Fruit fly (Drosophila melanogaster): ENCODE results near the gene Pdha.

Gene Pdha

dm6 chrX:4684444-4684924, 17.6 kb upstream of the Pdha start (continued):
- TF ChIP-seq mld (GFP tag; IDR thresholded peaks at IDR 0.05; ENCODE audit: partially characterized antibody) (peak; percentile 73; the same call in 1 of the 3 replicates), Mes4 (GFP tag; optimal IDR thresholded peaks at IDR 0.05) (peak; percentile 46), phol (tag; optimal IDR thresholded peaks at IDR 0.05) (peak; percentile 71), CG13624 (GFP tag; optimal IDR thresholded peaks at IDR 0.05) (peak; percentile 87), Neu2 (GFP tag; optimal IDR thresholded peaks at IDR 0.05; ENCODE audit: borderline replicate concordance) (no peak), CG1792 (GFP tag; optimal IDR thresholded peaks at IDR 0.05) (peak; percentile 69), br (optimal IDR thresholded peaks at IDR 0.05) (no peak), NfI (GFP tag; optimal IDR thresholded peaks at IDR 0.05) (peak; percentile 85), CG8765 (GFP tag; IDR thresholded peaks at IDR 0.05) (peak; percentile 78), cwo (GFP tag; optimal IDR thresholded peaks at IDR 0.05) (peak; percentile 72), CG33557 (GFP tag; optimal IDR thresholded peaks at IDR 0.05) (no peak), CG8290 (GFP tag; optimal IDR thresholded peaks at IDR 0.05) (peak; percentile 76), CG8290 (tag; optimal IDR thresholded peaks at IDR 0.05) (peak; percentile 8 to 97), bigmax (GFP tag; optimal IDR thresholded peaks at IDR 0.05) (peak; percentile 6), CG17802 (tag; optimal IDR thresholded peaks at IDR 0.05) (peak; percentile 21), gcm2 (GFP tag; optimal IDR thresholded peaks at IDR 0.05) (peak; percentile 54), H2.0 (GFP tag; IDR thresholded peaks at IDR 0.05) (peak; percentile 93), kay (GFP tag; optimal IDR thresholded peaks at IDR 0.05) (peak; percentile 98), CG6791 (GFP tag; IDR thresholded peaks at IDR 0.05; ENCODE audit: partially characterized antibody) (peak; percentile 84), grau (tag; optimal IDR thresholded peaks at IDR 0.05) (peak; percentile 80), sqz (GFP tag; optimal IDR thresholded peaks at IDR 0.05) (peak; percentile 76), sens (GFP tag) (peak; percentile 95), CG3838 (GFP tag; optimal IDR thresholded peaks at IDR 0.05) (peak; percentile 69), CG18011 (GFP tag; optimal IDR thresholded peaks at IDR 0.05) (peak; percentile 71), vvl (GFP tag; IDR thresholded peaks at IDR 0.05) (peak; percentile 94), tio (GFP tag; optimal IDR thresholded peaks at IDR 0.05) (no peak), CG6813 (GFP tag; optimal IDR thresholded peaks at IDR 0.05) (peak; percentile 56), peb (GFP tag; IDR thresholded peaks at IDR 0.05) (peak; percentile 58), dpn (GFP tag; optimal IDR thresholded peaks at IDR 0.05) (peak; percentile 86 to 89), Ada2b (GFP tag; IDR thresholded peaks at IDR 0.05) (peak; percentile 91), sens-2 (GFP tag; IDR thresholded peaks at IDR 0.05) (peak; percentile 88), CG9817 (tag; optimal IDR thresholded peaks at IDR 0.05) (peak; percentile 86), Dad (GFP tag; optimal IDR thresholded peaks at IDR 0.05) (peak; percentile 84), CG1647 (GFP tag; optimal IDR thresholded peaks at IDR 0.05) (peak; percentile 82), schlank (tag; optimal IDR thresholded peaks at IDR 0.05) (peak; percentile 81), CG7556 (GFP tag; optimal IDR thresholded peaks at IDR 0.05) (peak; percentile 65), HLHmδ (GFP tag; optimal IDR thresholded peaks at IDR 0.05) (no peak), grn (GFP tag; optimal IDR thresholded peaks at IDR 0.05) (peak; percentile 39), Nf-YA (GFP tag; IDR thresholded peaks at IDR 0.05) (peak; percentile 76; the same call in 1 of the 2 replicates), jumu (GFP tag; optimal IDR thresholded peaks at IDR 0.05) (peak; percentile 87), CG18262 (tag; optimal IDR thresholded peaks at IDR 0.05) (peak; percentile 64), psq (GFP tag; optimal IDR thresholded peaks at IDR 0.05) (peak; percentile 57), Gug (GFP tag; IDR thresholded peaks at IDR 0.05) (peak; percentile 93), Sin3A (optimal IDR thresholded peaks at IDR 0.05) (peak; percentile 76), tgo (GFP tag; IDR thresholded peaks at IDR 0.05) (peak; percentile 89), E2f1 (GFP tag; IDR thresholded peaks at IDR 0.05) (peak; percentile 87), lab (GFP tag; optimal IDR thresholded peaks at IDR 0.05) (peak; percentile 90), run (tag; optimal IDR thresholded peaks at IDR 0.05) (no peak), inv (GFP tag; IDR thresholded peaks at IDR 0.05; ENCODE audit: partially characterized antibody) (peak; percentile 80), CG7372 (GFP tag; IDR thresholded peaks at IDR 0.05) (peak; percentile 90), cg (GFP tag; optimal IDR thresholded peaks at IDR 0.05) (peak; percentile 98), Gsc (GFP tag; IDR thresholded peaks at IDR 0.05) (peak; percentile 56; the same call in 1 of the 2 replicates)
